Fruit fly (Drosophila melanogaster) whole organism, wandering third instar larva: ENCODE results near the gene CG9109.
A peak's percentile ranks its signal among the peaks of the same experiment; 100 is the strongest.

Experiments used
- Abd-B ChIP-seq: fragments of >200 bp; optimal IDR thresholded peaks from 2 replicates; lab custom pipeline; 2017; ENCODE audit warnings: missing biosample characterization, missing genetic modification characterization
- CG9705 ChIP-seq: fragments of 200-800 bp; sonication (Bioruptor generic); optimal IDR thresholded peaks from 2 replicates; lab custom pipeline; 2018; ENCODE audit warnings: missing biosample characterization, mild to moderate bottlenecking, missing genetic modification characterization
- CrebA ChIP-seq: fragments of 200-800 bp; sonication (Bioruptor generic); optimal IDR thresholded peaks from 2 replicates; lab custom pipeline; 2016; ENCODE audit warnings: missing biosample characterization, mild to moderate bottlenecking, missing genetic modification characterization, borderline replicate concordance
- Dfd ChIP-seq: fragments of >200 bp; optimal IDR thresholded peaks from 2 replicates; lab custom pipeline; 2017; ENCODE audit warnings: missing biosample characterization, missing genetic modification characterization
- Dif ChIP-seq: fragments of 200-275, 200-300 bp; sonication (Bioruptor generic); optimal IDR thresholded peaks from 2 replicates; lab custom pipeline; 2018; ENCODE audit warnings: missing biosample characterization, missing genetic modification characterization; ENCODE audit not compliant: partially characterized antibody
- GATAd ChIP-seq: sonication (Bioruptor generic); optimal IDR thresholded peaks from 2 replicates; lab custom pipeline; 2016; ENCODE audit warnings: missing biosample characterization, missing genetic modification characterization
- Hr78 ChIP-seq: fragments of >200 bp; optimal IDR thresholded peaks from 2 replicates; lab custom pipeline; 2017; ENCODE audit warnings: missing biosample characterization, missing genetic modification characterization
- Hr83 ChIP-seq: fragments of 200-300 bp; sonication (Bioruptor generic); optimal IDR thresholded peaks from 2 replicates; lab custom pipeline; 2016; ENCODE audit warnings: missing biosample characterization, mild to moderate bottlenecking, missing genetic modification characterization, moderate library complexity; ENCODE audit not compliant: poor library complexity, severe bottlenecking
- Jra ChIP-seq: sonication (Bioruptor generic); optimal IDR thresholded peaks from 2 replicates; lab custom pipeline; 2016; ENCODE audit warnings: missing biosample characterization, missing genetic modification characterization
- Mio ChIP-seq: sonication (Bioruptor generic); optimal IDR thresholded peaks from 2 replicates; lab custom pipeline; 2016; ENCODE audit warnings: missing biosample characterization, missing genetic modification characterization
- Myc ChIP-seq: fragments of >200 bp; optimal IDR thresholded peaks from 2 replicates; lab custom pipeline; 2017
- OdsH ChIP-seq: fragments of 200-800 bp; sonication (Bioruptor generic); optimal IDR thresholded peaks from 2 replicates; lab custom pipeline; 2016; ENCODE audit warnings: missing biosample characterization, mild to moderate bottlenecking, missing genetic modification characterization
- Rel ChIP-seq, 2 experiments: fragments of 200-800 bp; sonication (Bioruptor generic) in 1 of 2; optimal IDR thresholded peaks; 2 replicates in 1 of 2; 3 replicates in 1 of 2; lab custom pipeline; 2016 to 2019; ENCODE audit warnings: mild to moderate bottlenecking in 2 of 2, missing biosample characterization in 2 of 2, missing genetic modification characterization in 2 of 2, moderate library complexity in 1 of 2
- Sp1 ChIP-seq: fragments of 200-800 bp; sonication (Bioruptor generic); optimal IDR thresholded peaks from 3 replicates; lab custom pipeline; 2019; ENCODE audit warnings: missing biosample characterization, mild to moderate bottlenecking, missing genetic modification characterization, moderate library complexity
- Vsx2 ChIP-seq: fragments of 200-300, 225-300 bp; sonication (Bioruptor generic); optimal IDR thresholded peaks from 2 replicates; lab custom pipeline; 2018; ENCODE audit warnings: missing biosample characterization, missing genetic modification characterization; ENCODE audit not compliant: partially characterized antibody
- br ChIP-seq: fragments of 200-800 bp; sonication (Bioruptor generic); optimal IDR thresholded peaks from 2 replicates; lab custom pipeline; 2016; ENCODE audit warnings: missing biosample characterization, missing genetic modification characterization
- dl ChIP-seq, 2 experiments: fragments of 175-275, 200-275 bp in 1 of 2; fragments of 200-275 bp in 1 of 2; sonication (Bioruptor generic); optimal IDR thresholded peaks; lab custom pipeline; 2018; ENCODE audit warnings: mild to moderate bottlenecking in 2 of 2, missing biosample characterization in 2 of 2, missing genetic modification characterization in 2 of 2, moderate library complexity in 2 of 2; ENCODE audit not compliant: partially characterized antibody in 2 of 2, insufficient read depth in 1 of 2
- dsf ChIP-seq: sonication (Bioruptor generic); optimal IDR thresholded peaks from 2 replicates; lab custom pipeline; 2016; ENCODE audit warnings: missing biosample characterization, missing genetic modification characterization, borderline replicate concordance
- ey ChIP-seq: fragments of 200-800 bp; sonication (Bioruptor generic); optimal IDR thresholded peaks from 2 replicates; lab custom pipeline; 2016; ENCODE audit warnings: missing biosample characterization, missing genetic modification characterization
- foxo ChIP-seq, 2 experiments: fragments of 200-800 bp; sonication (Bioruptor generic); optimal IDR thresholded peaks; 2 replicates in 1 of 2; 3 replicates in 1 of 2; lab custom pipeline; 2016 to 2017; ENCODE audit warnings: missing biosample characterization in 2 of 2, missing genetic modification characterization in 2 of 2
- fru ChIP-seq: fragments of 200-800 bp; sonication (Bioruptor generic); optimal IDR thresholded peaks from 3 replicates; lab custom pipeline; 2016; ENCODE audit warnings: missing biosample characterization, mild to moderate bottlenecking, missing genetic modification characterization
- h ChIP-seq: fragments of 200-800 bp; sonication (Bioruptor generic); optimal IDR thresholded peaks from 3 replicates; lab custom pipeline; 2016; ENCODE audit warnings: missing biosample characterization, mild to moderate bottlenecking, missing genetic modification characterization
- lola ChIP-seq: fragments of >200 bp; optimal IDR thresholded peaks from 2 replicates; lab custom pipeline; 2017; ENCODE audit warnings: missing biosample characterization, missing genetic modification characterization
- pan ChIP-seq: fragments of >200 bp; optimal IDR thresholded peaks from 2 replicates; lab custom pipeline; 2017
- psq ChIP-seq: fragments of 200-800 bp; sonication (Bioruptor generic); optimal IDR thresholded peaks from 3 replicates; lab custom pipeline; 2017; ENCODE audit warnings: missing biosample characterization, mild to moderate bottlenecking, missing genetic modification characterization, moderate library complexity
- sage ChIP-seq: fragments of 200-800 bp; sonication (Bioruptor generic); optimal IDR thresholded peaks from 2 replicates; lab custom pipeline; 2016; ENCODE audit warnings: missing biosample characterization, mild to moderate bottlenecking, missing genetic modification characterization
- sv ChIP-seq: fragments of 200-800 bp; sonication (Bioruptor generic); optimal IDR thresholded peaks from 3 replicates; lab custom pipeline; 2016; ENCODE audit warnings: missing biosample characterization, missing genetic modification characterization
- tai ChIP-seq: sonication (Bioruptor generic); optimal IDR thresholded peaks from 2 replicates; lab custom pipeline; 2016; ENCODE audit warnings: missing biosample characterization, missing genetic modification characterization
- usp ChIP-seq: fragments of >200 bp; optimal IDR thresholded peaks from 2 replicates; lab custom pipeline; 2017; ENCODE audit warnings: missing biosample characterization, missing genetic modification characterization
- woc ChIP-seq: sonication (Bioruptor generic); optimal IDR thresholded peaks from 2 replicates; lab custom pipeline; 2016; ENCODE audit warnings: missing biosample characterization, mild to moderate bottlenecking, missing genetic modification characterization

Gene CG9109

DNA sequence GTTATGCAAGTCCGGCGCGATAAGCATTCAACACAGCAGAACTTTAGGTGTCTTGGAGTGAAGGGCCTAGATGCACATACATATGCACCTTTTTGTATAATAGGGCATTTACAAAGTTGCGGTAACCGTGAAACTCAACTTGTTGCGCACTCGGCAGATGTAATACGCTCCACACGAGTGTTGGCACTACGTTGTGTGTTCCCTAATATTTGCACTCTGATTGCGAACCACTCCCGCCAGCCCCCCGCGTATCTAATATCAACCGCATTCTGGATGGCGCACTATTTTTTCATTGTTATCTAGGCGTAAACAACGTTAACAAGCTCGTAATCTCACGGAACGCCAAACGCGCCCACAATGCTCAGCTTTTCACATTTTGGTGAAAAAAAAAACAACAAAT, 46.1 kb upstream of the CG9109 start:
- TF ChIP-seq Rel (GFP tag; optimal IDR thresholded peaks at IDR 0.05; lab: Kevin White, UChicago) (no peak), Rel (tag; optimal IDR thresholded peaks at IDR 0.05; lab: Kevin White, UChicago) (peak; percentile 11), foxo (GFP tag; optimal IDR thresholded peaks at IDR 0.05; lab: Kevin White, UChicago) (no peak), Mio (no peak), Hr83 (no peak)

DNA sequence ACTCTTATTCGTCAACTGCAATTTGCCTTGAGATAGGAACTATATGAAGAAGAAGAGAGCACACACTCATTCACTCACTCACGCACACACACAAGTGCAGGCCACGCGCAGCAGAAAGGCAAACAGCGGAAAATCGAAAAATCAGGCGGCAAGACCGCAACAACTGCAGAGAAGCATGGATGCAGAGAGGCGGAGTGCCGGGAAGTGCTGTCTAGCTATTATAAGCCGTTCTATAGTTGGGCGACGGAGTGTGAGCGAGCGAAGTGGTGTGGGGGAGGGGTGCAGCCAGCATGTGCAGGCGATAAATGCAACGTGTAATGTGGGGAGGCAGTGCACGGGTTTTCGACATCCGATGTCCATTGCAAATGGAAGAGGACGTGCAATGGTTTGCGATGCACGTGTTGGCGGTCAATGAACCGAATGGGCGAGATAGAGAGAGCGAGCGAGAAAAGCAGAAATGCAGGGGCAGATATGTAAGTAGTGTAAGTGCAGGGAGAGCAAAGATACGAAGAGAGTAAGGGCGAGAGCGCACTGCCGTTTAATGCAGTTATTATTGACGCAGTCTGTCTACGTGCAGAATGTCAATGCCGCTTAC, 44.6 kb upstream of the CG9109 start:
- no peak for TF ChIP-seq Vsx2 (GFP tag; lab: Kevin White, UChicago)
- peak; percentile 31 for TF ChIP-seq h (GFP tag; lab: Kevin White, UChicago)
- TF ChIP-seq Mio: no peak
- TF ChIP-seq dl (GFP tag; optimal IDR thresholded peaks at IDR 0.05; lab: Kevin White, UChicago; ENCODE audit: insufficient read depth in 1 of 2, partially characterized antibody in 2 of 2): peak; percentile 0 to 19
- no peak for TF ChIP-seq Hr78 (GFP tag; lab: Kevin White, UChicago)
- peak; percentile 23 for TF ChIP-seq Sp1
- TF ChIP-seq fru: no peak
- no peak for TF ChIP-seq GATAd (GFP tag; lab: Kevin White, UChicago)
- TF ChIP-seq Myc: no peak
- no peak for TF ChIP-seq sage (GFP tag; lab: Kevin White, UChicago)
- no peak for TF ChIP-seq Rel (GFP tag; optimal IDR thresholded peaks at IDR 0.05; lab: Kevin White, UChicago)
- TF ChIP-seq Rel (tag; optimal IDR thresholded peaks at IDR 0.05; lab: Kevin White, UChicago): peak; percentile 17
- TF ChIP-seq tai (GFP tag; lab: Kevin White, UChicago): peak; percentile 95
- TF ChIP-seq CrebA: no peak
- TF ChIP-seq CG9705: no peak
- TF ChIP-seq Jra (GFP tag; lab: Kevin White, UChicago): no peak
- no peak for TF ChIP-seq usp (GFP tag; lab: Kevin White, UChicago)
- TF ChIP-seq psq: peak; percentile 57
- no peak for TF ChIP-seq woc (GFP tag; lab: Kevin White, UChicago)
- TF ChIP-seq Dif (GFP tag; lab: Kevin White, UChicago): peak; percentile 30
- no peak for TF ChIP-seq lola (GFP tag; lab: Kevin White, UChicago)

DNA sequence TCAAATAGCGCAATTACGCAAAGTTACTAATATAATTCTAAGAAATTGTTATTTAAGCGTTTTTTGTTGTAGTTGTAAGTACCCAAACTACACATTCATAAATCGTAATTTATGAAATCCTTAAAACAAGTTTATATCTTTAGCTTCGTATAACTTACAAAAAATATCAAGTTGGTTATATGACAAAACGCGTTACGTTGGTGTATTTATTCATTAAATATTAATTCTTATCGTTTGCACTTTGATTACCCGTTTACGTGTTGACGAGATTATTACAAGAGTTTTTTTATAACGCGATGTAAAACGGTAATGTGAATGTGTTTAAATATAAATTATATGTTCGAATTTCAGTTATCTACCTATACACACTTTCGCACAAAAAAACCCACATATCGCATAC, 43.4 kb upstream of the CG9109 start:
- no peak for TF ChIP-seq woc (GFP tag; lab: Kevin White, UChicago)
- no peak for TF ChIP-seq sv (GFP tag; lab: Kevin White, UChicago)
- no peak for TF ChIP-seq Dfd (GFP tag; lab: Kevin White, UChicago)
- no peak for TF ChIP-seq lola (GFP tag; lab: Kevin White, UChicago)
- no peak for TF ChIP-seq OdsH (GFP tag; lab: Kevin White, UChicago)
- no peak for TF ChIP-seq usp (GFP tag; lab: Kevin White, UChicago)
- no peak for TF ChIP-seq Vsx2 (GFP tag; lab: Kevin White, UChicago)
- TF ChIP-seq fru: no peak
- TF ChIP-seq Myc: no peak
- no peak for TF ChIP-seq dl (GFP tag; optimal IDR thresholded peaks at IDR 0.05; lab: Kevin White, UChicago; ENCODE audit: insufficient read depth in 1 of 2, partially characterized antibody in 2 of 2)
- TF ChIP-seq, all 38 proteins: peak for 0

DNA sequence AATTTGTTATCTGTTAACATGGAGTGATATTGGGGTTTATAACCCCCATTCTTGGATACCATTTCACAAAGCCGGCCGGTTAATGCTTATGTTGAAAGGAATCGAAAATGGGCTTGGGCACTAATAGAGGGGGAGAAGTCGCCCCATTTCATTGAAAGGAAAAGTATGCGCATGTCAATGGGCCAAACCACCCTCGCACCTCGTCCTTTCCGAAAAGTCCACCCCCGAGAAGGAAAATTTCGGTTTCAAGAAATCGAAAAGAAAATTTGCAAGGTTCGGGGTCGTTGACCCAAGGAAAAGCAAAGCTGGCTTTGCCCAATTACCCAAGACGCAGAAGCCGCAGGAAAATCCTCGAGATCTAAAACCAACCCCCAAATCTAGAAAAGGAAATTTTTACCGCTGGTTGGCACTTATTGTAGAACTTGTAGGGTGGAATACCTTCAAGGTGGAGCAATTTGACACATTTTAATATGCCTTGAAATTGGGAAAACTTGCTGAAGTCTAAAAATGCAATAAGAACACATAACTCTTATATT, 42.7 kb upstream of the CG9109 start:
- TF ChIP-seq fru (no peak), Vsx2 (GFP tag; lab: Kevin White, UChicago) (no peak), ey (GFP tag; lab: Kevin White, UChicago) (no peak), dsf (no peak), h (GFP tag; lab: Kevin White, UChicago) (no peak), Hr83 (no peak)

DNA sequence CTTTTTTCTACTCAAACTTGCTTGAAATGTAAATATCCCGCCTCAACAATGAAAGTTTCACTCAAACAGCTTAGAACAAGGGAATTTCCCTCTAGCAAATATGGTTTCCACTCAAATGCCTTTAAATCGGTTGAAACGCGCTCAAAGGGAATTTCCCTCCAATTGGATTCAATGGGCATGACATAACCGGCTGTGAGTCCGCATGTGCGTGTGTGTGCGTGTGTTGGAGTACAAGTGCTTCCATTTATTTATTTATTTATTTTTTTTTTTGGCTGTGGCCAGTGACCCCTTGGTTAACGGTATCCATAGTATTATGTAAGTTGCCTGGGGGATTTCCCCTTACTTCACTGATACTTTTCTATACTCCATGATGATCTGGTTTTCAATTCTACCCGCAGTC, 41.9 kb upstream of the CG9109 start:
- TF ChIP-seq foxo (GFP tag; optimal IDR thresholded peaks at IDR 0.05; lab: Kevin White, UChicago) (no peak), Rel (GFP tag; optimal IDR thresholded peaks at IDR 0.05; lab: Kevin White, UChicago) (no peak), Rel (tag; optimal IDR thresholded peaks at IDR 0.05; lab: Kevin White, UChicago) (peak; percentile 69)
- TF ChIP-seq, all 38 proteins: peak for 1

DNA sequence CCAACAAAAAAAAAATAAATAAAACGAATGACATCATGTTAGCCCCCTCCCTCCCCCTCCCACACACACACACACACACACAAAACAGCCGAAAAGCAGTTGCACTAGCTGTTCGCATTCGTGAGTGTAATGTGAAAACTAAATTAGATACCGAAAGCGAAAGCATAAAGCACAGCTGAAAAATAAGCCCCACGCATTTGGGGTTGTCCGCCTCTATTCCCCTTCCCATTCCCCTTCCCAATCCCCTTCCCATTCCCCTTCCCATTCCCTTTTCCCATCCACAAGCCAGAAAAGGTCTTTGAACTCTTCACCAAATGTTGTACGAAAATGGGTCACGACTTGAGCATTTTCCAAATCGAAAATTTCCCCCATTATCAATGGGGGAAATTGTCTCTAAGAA, 41.1 kb upstream of the CG9109 start:
- no peak for TF ChIP-seq h (GFP tag; lab: Kevin White, UChicago)
- TF ChIP-seq lola (GFP tag; lab: Kevin White, UChicago): no peak
- TF ChIP-seq Sp1: no peak
- TF ChIP-seq Jra (GFP tag; lab: Kevin White, UChicago): no peak
- no peak for TF ChIP-seq CG9705
- no peak for TF ChIP-seq br (GFP tag; lab: Kevin White, UChicago)
- TF ChIP-seq Rel (GFP tag; optimal IDR thresholded peaks at IDR 0.05; lab: Kevin White, UChicago): no peak
- no peak for TF ChIP-seq Rel (tag; optimal IDR thresholded peaks at IDR 0.05; lab: Kevin White, UChicago)
- TF ChIP-seq sv (GFP tag; lab: Kevin White, UChicago): no peak
- no peak for TF ChIP-seq Hr83
- TF ChIP-seq Vsx2 (GFP tag; lab: Kevin White, UChicago): no peak
- TF ChIP-seq pan (lab: Kevin White, UChicago): no peak
- TF ChIP-seq foxo (GFP tag; optimal IDR thresholded peaks at IDR 0.05; lab: Kevin White, UChicago): no peak
- TF ChIP-seq Abd-B (GFP tag; lab: Kevin White, UChicago): no peak
